Worm (Caenorhabditis elegans) whole organism, L3 larva: Measurements from ENCODE around the gene Y105C5A.1.
"Not testable (repeated sequence)": the region's sequence is repeated elsewhere in the genome, so short reads cannot be mapped to it uniquely, and the experiment has no call there.

Source experiments
- ZK546.5 ChIP-seq: sonication (generic microtip); optimal IDR thresholded peaks from 2 replicates; lab custom pipeline; 2017; ENCODE audit warnings: missing biosample characterization, missing genetic modification characterization
- ama-1 ChIP-seq: fragments of 150-350 bp; optimal IDR thresholded peaks from 2 replicates; lab custom pipeline; 2018
- ceh-16 ChIP-seq: sonication (generic microtip); optimal IDR thresholded peaks from 2 replicates; lab custom pipeline; 2017; ENCODE audit warnings: missing biosample characterization, missing genetic modification characterization
- ceh-28 ChIP-seq: fragments of 150-350 bp; optimal IDR thresholded peaks from 2 replicates; lab custom pipeline; 2014; ENCODE audit warnings: missing biosample characterization, missing genetic modification reagents, missing genetic modification characterization
- ceh-82 ChIP-seq: fragments of 150-350 bp; optimal IDR thresholded peaks from 2 replicates; lab custom pipeline; 2014; ENCODE audit warnings: missing biosample characterization, missing genetic modification characterization
- ceh-9 ChIP-seq: sonication (generic microtip); optimal IDR thresholded peaks from 2 replicates; lab custom pipeline; 2018; ENCODE audit warnings: missing biosample characterization, missing genetic modification characterization
- egl-5 ChIP-seq: fragments of 150-350 bp; optimal IDR thresholded peaks from 2 replicates; lab custom pipeline; 2017; ENCODE audit warnings: missing biosample characterization, missing genetic modification reagents, missing genetic modification characterization, inconsistent platforms
- elt-2 ChIP-seq: sonication (generic microtip); optimal IDR thresholded peaks from 2 replicates; lab custom pipeline; 2016; ENCODE audit warnings: missing genetic modification reagents, mild to moderate bottlenecking, missing genetic modification characterization, missing compliant biosample characterization
- elt-3 ChIP-seq, 3 experiments: fragments of 150-350 bp in 1 of 3; sonication (generic microtip) in 2 of 3; optimal IDR thresholded peaks; 2 replicates in 2 of 3; 4 replicates in 1 of 3; lab custom pipeline; 2014 to 2017; ENCODE audit warnings: missing biosample characterization in 3 of 3, missing genetic modification characterization in 3 of 3
- eor-1 ChIP-seq, 2 experiments: fragments of 150-350 bp; optimal IDR thresholded peaks; 2 replicates each; lab custom pipeline; 2014 to 2018; ENCODE audit warnings: missing biosample characterization in 2 of 2, missing genetic modification characterization in 2 of 2
- fkh-10 ChIP-seq: sonication (generic microtip); optimal IDR thresholded peaks from 2 replicates; lab custom pipeline; 2017; ENCODE audit warnings: missing biosample characterization, missing genetic modification reagents, missing genetic modification characterization
- fkh-2 ChIP-seq: fragments of 150-350 bp; optimal IDR thresholded peaks from 2 replicates; lab custom pipeline; 2014; ENCODE audit warnings: missing biosample characterization, missing genetic modification reagents, missing genetic modification characterization
- fos-1 ChIP-seq: fragments of 150-350 bp; optimal IDR thresholded peaks from 2 replicates; lab custom pipeline; 2014; ENCODE audit warnings: missing biosample characterization, missing genetic modification characterization
- jun-1 ChIP-seq: fragments of 150-350 bp; optimal IDR thresholded peaks from 2 replicates; lab custom pipeline; 2014; ENCODE audit warnings: missing biosample characterization, missing genetic modification reagents, missing genetic modification characterization
- lin-15B ChIP-seq: fragments of 150-350 bp; optimal IDR thresholded peaks from 2 replicates; lab custom pipeline; 2014; ENCODE audit warnings: missing biosample characterization, missing genetic modification characterization
- lsy-12 ChIP-seq: sonication (generic microtip); optimal IDR thresholded peaks from 2 replicates; lab custom pipeline; 2016; ENCODE audit warnings: mild to moderate bottlenecking, missing genetic modification characterization, missing compliant biosample characterization
- mdl-1 ChIP-seq: fragments of 150-350 bp; optimal IDR thresholded peaks from 2 replicates; lab custom pipeline; 2014; ENCODE audit warnings: missing biosample characterization, missing genetic modification characterization
- mml-1 ChIP-seq: fragments of 150-350 bp; sonication (generic microtip); optimal IDR thresholded peaks from 3 replicates; lab custom pipeline; 2014; ENCODE audit warnings: missing biosample characterization, missing genetic modification characterization
- nhr-11 ChIP-seq: fragments of 150-350 bp; optimal IDR thresholded peaks from 2 replicates; lab custom pipeline; 2014; ENCODE audit warnings: missing biosample characterization, missing genetic modification characterization
- nhr-237 ChIP-seq: fragments of 150-350 bp; optimal IDR thresholded peaks from 2 replicates; lab custom pipeline; 2014; ENCODE audit warnings: missing biosample characterization, missing genetic modification characterization
- nhr-28 ChIP-seq: fragments of 150-350 bp; optimal IDR thresholded peaks from 2 replicates; lab custom pipeline; 2014; ENCODE audit warnings: missing biosample characterization, missing genetic modification characterization
- nhr-43 ChIP-seq: sonication (generic microtip); optimal IDR thresholded peaks from 2 replicates; lab custom pipeline; 2016; ENCODE audit warnings: mild to moderate bottlenecking, missing genetic modification characterization, missing compliant biosample characterization; ENCODE audit not compliant: poor library complexity, severe bottlenecking
- pha-4 ChIP-seq: fragments of 150-350 bp; optimal IDR thresholded peaks from 2 replicates; lab custom pipeline; 2014; ENCODE audit warnings: missing biosample characterization, missing genetic modification reagents, missing genetic modification characterization
- pqm-1 ChIP-seq: fragments of 150-350 bp; optimal IDR thresholded peaks from 2 replicates; lab custom pipeline; 2017; ENCODE audit warnings: missing biosample characterization, missing genetic modification characterization, inconsistent platforms
- sea-2 ChIP-seq: fragments of 150-350 bp; sonication (generic microtip); optimal IDR thresholded peaks from 4 replicates; lab custom pipeline; 2014; ENCODE audit warnings: missing biosample characterization, missing genetic modification reagents, missing genetic modification characterization
- skn-1 ChIP-seq: fragments of 150-350 bp; optimal IDR thresholded peaks from 2 replicates; lab custom pipeline; 2014; ENCODE audit warnings: missing biosample characterization, missing genetic modification characterization
- snpc-4 ChIP-seq: fragments of 150-350 bp; optimal IDR thresholded peaks from 2 replicates; lab custom pipeline; 2014; ENCODE audit warnings: missing biosample characterization, missing genetic modification characterization
- tbx-2 ChIP-seq: sonication (generic microtip); optimal IDR thresholded peaks from 2 replicates; lab custom pipeline; 2016; ENCODE audit warnings: mild to moderate bottlenecking, missing genetic modification characterization, missing compliant biosample characterization
- unc-62 ChIP-seq: fragments of 150-350 bp; sonication (generic microtip); optimal IDR thresholded peaks from 4 replicates; lab custom pipeline; 2014; ENCODE audit warnings: missing biosample characterization, missing genetic modification reagents, missing genetic modification characterization

Gene Y105C5A.1

ce11 chrIV:15564327-15564726 is at the start of gene Y105C5A.1:
Gene Y105C5A.1 (minus strand): TSS chrIV:15564427.
- TF ChIP-seq ZK546.5 (tag; lab: Kevin White, UChicago) = no peak
- TF ChIP-seq fos-1 (tag; lab: Kevin White, UChicago) = no peak
- TF ChIP-seq skn-1 (tag; lab: Kevin White, UChicago) = no peak
- no peak for TF ChIP-seq elt-2 (tag; lab: Kevin White, UChicago)
- no peak for TF ChIP-seq eor-1 (tag; optimal IDR thresholded peaks at IDR 0.05; lab: Kevin White, UChicago)
- no peak for TF ChIP-seq tbx-2 (tag; lab: Kevin White, UChicago)
- no peak for TF ChIP-seq ama-1 (lab: Kevin White, UChicago)
- no peak for TF ChIP-seq fkh-10 (GFP tag; lab: Kevin White, UChicago)
- TF ChIP-seq lsy-12 (tag; lab: Kevin White, UChicago) = no peak
- TF ChIP-seq fkh-2 = no peak
- no peak for TF ChIP-seq nhr-237 (tag; lab: Kevin White, UChicago)
- TF ChIP-seq sea-2 (GFP tag; lab: Kevin White, UChicago) = no peak

DNA sequence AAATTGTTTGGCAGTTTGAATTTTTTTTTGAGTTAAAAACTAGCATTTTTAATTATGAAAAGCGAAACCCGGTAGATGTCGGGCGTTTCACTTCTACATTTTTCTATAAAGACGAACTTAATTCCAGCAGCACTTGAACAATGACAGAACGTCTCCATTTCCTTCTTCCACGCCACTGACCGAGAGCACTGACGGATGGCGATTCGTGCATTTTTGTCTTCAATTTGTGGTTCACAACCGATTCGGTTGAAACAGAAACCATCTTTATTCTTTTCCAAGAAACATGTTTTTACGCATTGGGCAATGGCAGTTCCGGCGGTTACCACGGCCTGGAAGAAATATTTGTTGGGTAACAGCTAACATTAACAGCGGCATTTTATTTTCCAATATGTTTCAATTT is 48.9 kb upstream of the Y105C5A.1 start:
- no peak for TF ChIP-seq egl-5
- no peak for TF ChIP-seq ceh-16 (tag; lab: Kevin White, UChicago)
- TF ChIP-seq fkh-2 = no peak
- TF ChIP-seq pha-4 (tag; lab: Kevin White, UChicago) = no peak
- no peak for TF ChIP-seq unc-62 (GFP tag; lab: Kevin White, UChicago)
- no peak for TF ChIP-seq jun-1 (tag; lab: Kevin White, UChicago)

ce11 chrIV:15606396-15606795 is 42.2 kb upstream of the Y105C5A.1 start:
- no peak for TF ChIP-seq mml-1 (tag; lab: Kevin White, UChicago)
- no peak for TF ChIP-seq ceh-9 (tag; lab: Kevin White, UChicago)

- TF ChIP-seq lin-15B (tag; lab: Kevin White, UChicago) (no peak), egl-5 (no peak), elt-2 (tag; lab: Kevin White, UChicago) (no peak), mdl-1 (no peak), ceh-28 (tag; lab: Kevin White, UChicago) (no peak), ceh-82 (no peak), snpc-4 (tag; lab: Kevin White, UChicago) (peak; percentile 83)
Observed at ce11 chrIV:15604194-15604593, 40.0 kb upstream of the Y105C5A.1 start.

DNA sequence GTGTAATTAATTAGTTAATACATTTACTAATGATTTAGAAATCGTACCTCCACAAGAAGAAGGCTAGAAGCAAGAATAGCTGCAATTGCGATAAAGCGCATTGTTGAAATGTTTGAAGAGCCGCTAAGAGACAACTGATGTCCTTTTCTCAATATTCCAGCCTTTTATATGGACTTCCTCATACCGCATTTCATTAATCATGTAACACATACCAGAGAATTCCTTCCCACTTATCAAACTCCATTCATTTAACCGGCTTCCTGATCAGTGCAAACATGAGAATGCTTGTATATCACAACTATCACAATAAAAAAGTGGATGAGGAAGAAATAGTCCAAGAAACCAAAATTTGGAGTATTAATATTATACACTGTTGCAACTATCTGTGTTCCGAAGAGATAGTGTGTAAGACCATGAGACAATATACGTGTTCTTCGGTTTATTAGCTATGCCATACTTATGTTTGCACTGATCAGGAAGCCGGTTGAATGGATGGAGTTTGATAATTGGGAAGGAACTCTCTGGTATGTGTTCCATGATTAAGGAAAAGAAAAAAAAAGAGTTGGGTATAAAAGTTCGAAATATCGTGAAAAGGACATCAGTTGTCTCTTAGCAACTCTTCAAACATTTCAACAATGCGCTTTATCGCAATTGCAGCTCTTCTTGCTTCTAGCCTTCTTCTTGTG is 30.9 kb upstream of the Y105C5A.1 start, which contains the start of the genes pqn-78 and pqn-79:
TSS of gene pqn-78 (minus strand) at position 101 of the 686 bp plus-strand sequence.
TSS of gene pqn-79 (plus strand) at position 636 of the 686 bp plus-strand sequence.
- not testable (repeated sequence) for TF ChIP-seq tbx-2 (tag; lab: Kevin White, UChicago); nhr-43 (tag; lab: Kevin White, UChicago); elt-3 (tag; optimal IDR thresholded peaks at IDR 0.05; lab: Kevin White, UChicago)

ce11 chrIV:15593078-15593477 is 28.9 kb upstream of the Y105C5A.1 start:
- TF ChIP-seq nhr-28 (tag; lab: Kevin White, UChicago) (no peak), nhr-11 (no peak), mml-1 (tag; lab: Kevin White, UChicago) (no peak), elt-2 (tag; lab: Kevin White, UChicago) (peak; percentile 36), ceh-28 (tag; lab: Kevin White, UChicago) (no peak), sea-2 (GFP tag; lab: Kevin White, UChicago) (no peak), pqm-1 (tag; lab: Kevin White, UChicago) (peak; percentile 44), lsy-12 (tag; lab: Kevin White, UChicago) (no peak), pha-4 (tag; lab: Kevin White, UChicago) (peak; percentile 62)
